Worm (Caenorhabditis elegans): ENCODE results near the gene F09C6.14.

DNA sequence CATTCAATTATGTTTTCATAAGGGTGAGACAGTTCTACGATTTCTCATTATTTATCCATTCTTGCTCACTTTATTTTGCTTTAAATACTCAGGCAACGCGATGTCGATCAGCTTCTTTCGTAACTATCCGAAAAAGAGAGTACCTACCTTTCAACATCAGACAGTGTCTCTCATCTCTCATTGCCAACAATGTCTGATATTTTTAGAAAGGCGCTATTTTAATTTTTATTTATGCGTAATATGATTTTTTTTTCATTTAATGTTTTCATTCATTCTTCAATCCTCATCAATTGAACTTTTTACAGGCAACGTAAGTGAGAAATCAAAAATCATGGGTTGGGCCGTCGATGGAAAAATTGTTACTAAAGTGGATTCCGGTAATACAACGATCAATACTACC, 4.0 kb downstream of the F09C6.14 start, which contains the start of gene F09C6.13:
- TF ChIP-seq pes-1 (GFP tag; IDR thresholded peaks at IDR 0.05) (no peak), ama-1 (optimal IDR thresholded peaks at IDR 0.05) (no peak), sea-1 (GFP tag; conservative IDR thresholded peaks at IDR 0.05) (no peak), hmg-4 (GFP tag; optimal IDR thresholded peaks at IDR 0.05) (no peak), aly-1 (tag; optimal IDR thresholded peaks at IDR 0.05) (no peak), flt-1 (GFP tag; IDR thresholded peaks at IDR 0.05) (no peak), tra-4 (tag; optimal IDR thresholded peaks at IDR 0.05) (no peak)

All from whole organism, early embryonic.